Worm (Caenorhabditis elegans) whole organism, dauer: ENCODE measurements around the gene F31F4.11.

ENCODE experiments used
- unc-62 ChIP-seq: sonication (generic microtip); optimal IDR thresholded peaks from 2 replicates; lab custom pipeline; 2017; ENCODE audit warnings: missing biosample characterization, missing genetic modification reagents, missing genetic modification characterization

Gene F31F4.11

DNA sequence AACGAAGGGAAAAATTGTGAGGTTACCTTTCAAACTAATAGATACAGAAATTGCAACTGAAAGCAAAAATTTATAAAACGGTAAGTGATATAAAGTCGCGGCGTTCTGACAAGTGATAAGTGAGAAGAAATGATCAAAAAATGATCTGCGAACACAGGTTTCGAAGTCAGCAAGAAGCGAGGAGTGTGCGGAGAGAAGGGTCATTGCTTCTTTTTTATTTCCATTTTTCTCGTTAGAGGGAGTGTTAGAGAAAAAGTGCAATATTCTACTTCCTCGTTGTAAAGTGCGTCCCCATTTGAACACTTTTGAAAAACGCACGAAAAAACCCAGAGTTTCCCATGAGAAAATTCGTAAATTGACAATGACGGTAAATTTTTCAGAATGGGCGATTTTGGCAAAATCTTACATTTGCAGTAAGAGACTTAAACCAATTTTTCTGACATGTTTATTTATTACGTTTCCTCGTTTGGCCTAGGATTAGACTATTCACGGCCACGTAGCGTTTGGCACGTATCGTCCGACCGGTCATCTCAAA, 12.4 kb upstream of the F31F4.11 start, which contains the start of the genes fbxa-72 and srx-21:
Gene fbxa-72 (minus strand): TSS at position 204 of the 535 bp plus-strand sequence.
Gene srx-21 (plus strand): TSS at position 485 of the 535 bp plus-strand sequence.
- TF ChIP-seq unc-62 = no peak

DNA sequence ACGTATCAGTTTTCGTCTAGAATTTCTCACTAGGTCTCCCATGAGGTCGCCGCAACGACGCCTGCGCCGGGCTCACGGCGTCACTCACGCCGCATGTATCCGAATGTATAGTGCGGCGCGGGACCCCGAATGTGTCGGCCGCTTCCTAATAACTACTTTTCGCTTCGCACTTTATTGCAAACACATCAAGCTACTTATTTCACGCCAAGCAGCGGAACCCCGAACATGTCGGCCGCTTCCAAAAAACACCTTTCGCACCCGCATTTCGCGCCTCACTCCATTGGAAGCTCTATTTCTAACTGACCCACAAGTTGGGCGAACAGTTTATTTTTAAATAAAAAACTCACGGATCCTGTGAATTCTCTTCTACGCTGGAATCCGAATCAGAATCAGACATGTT, 11.9 kb upstream of the F31F4.11 start:
- no peak for TF ChIP-seq unc-62

DNA sequence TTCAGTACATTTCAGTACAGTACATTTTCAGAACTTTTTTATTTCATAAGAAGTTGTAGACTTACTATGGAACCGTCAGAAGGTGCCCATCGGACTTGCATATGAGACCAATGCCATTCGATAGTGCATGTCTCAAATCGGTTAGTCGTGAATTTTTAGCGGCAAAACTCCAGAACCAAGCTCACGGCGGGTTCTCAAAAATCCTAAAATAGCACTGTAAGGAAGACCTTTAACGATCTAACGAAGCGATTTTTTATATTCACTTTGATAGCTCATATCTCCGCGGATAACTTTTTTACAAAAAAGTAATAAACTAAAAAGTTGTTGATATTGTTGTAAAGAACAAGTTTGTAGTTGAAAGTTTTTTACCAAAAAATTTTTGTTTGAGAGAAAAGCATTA, 10.0 kb upstream of the F31F4.11 start, which contains the start of gene sru-25:
Gene sru-25 (minus strand): TSS at position 101 of the 400 bp plus-strand sequence.
- no peak for TF ChIP-seq unc-62

DNA sequence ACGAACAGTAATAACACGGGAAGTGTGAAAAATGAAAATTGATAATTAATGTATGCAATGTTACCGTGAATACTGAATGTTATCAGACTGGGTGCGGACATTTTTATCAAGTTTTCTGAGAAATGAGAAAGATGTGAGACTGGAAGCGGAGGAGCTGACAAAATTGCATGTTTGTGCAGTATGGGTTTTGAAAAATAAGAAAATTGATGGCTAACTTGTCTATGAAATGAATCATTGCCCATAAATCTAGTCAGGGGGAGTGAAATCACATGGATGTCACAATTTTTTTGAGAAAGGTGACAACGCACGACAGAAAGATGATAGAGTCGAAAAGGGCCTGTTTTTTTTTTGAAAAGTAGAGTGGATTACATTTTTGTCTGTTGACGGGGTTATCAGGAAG, 7.1 kb upstream of the F31F4.11 start, which contains the start of gene sru-24:
Gene sru-24 (minus strand): TSS at position 101 of the 400 bp plus-strand sequence.
- no peak for TF ChIP-seq unc-62

DNA sequence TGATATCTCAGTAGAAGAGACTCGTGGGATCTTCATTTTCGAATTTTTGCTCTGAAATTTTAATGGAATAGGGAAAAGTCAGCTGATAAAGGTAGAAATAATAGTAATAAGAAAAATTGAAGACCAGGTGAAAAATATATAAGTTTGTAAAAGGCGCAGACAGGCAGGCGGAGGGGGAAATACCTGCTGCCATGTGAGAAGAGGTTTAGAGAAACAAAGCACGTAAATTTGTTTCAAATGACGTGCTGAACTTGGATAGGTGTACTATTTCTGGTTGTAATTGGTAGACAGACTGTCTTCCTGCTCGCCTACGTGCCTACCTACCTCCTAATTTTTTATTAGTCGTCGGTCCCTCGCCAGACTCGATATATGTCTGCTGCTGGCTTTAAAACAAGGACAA, 3.2 kb upstream of the F31F4.11 start, which contains the start of gene nhr-180:
Gene nhr-180 (minus strand): TSS at position 52 of the 400 bp plus-strand sequence.
- TF ChIP-seq unc-62 = no peak

DNA sequence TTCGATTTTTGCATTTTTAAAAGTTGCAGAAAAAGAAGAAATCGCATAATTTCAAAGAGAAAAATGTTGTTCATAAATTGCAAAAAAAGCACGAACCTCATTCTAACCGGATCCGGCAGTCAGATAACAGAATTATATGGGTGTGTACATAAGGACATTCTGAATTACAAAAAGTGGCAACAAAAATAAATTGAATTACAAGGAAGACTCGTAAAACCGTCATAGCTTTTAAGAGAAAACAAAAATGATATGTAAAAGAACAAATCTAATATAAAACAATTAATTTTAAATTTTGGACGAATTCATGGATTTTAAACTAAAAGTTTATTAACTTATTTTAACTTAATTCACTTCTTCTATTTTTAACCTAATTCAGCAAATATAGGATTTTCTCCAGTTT, 4.0 kb downstream of the F31F4.11 start, which contains the start of gene F31F4.17:
Gene F31F4.17 (minus strand): TSS at position 101 of the 400 bp plus-strand sequence.
- TF ChIP-seq unc-62 = no peak

DNA sequence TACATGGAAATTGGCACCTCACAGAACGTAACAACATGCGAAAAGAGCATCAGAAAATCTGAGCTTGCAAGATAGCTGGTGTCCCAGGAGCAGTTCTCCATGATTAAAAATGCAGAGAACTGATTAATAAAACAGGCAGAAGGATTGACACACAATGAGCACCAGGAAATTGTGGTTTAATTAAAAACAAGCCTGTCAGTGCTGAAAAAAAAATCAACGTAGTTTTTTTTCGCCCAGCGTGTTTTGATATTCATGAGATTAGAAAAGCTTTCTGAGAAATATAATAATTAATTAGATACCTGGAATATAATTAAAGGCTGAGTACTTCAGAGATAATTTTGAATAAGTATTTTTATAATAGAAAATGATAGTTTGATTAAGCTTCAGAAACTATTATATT, 6.6 kb downstream of the F31F4.11 start, which contains the start of gene srh-246:
Gene srh-246 (minus strand): TSS at position 101 of the 400 bp plus-strand sequence.
- no peak for TF ChIP-seq unc-62

DNA sequence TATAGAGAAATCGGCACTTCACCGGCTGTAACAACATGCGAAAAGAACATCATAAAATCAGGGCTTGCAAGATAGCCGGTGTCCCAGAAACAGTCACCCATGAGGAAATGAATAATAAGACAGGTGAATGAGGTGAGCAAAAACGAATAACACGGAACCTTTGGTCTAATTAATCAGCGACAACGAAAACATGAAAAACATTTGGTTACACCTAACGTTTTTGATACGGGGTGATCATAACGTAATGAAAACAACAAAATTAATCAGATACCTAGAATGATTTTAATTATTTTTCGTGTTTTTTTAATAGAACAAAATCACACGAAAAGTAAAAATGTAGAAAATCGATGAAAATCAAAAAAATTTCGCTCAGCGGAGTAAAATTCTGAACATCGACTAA, 8.4 kb downstream of the F31F4.11 start, which contains the start of gene srh-245:
Gene srh-245 (minus strand): TSS at position 101 of the 400 bp plus-strand sequence.
- TF ChIP-seq unc-62 = no peak

DNA sequence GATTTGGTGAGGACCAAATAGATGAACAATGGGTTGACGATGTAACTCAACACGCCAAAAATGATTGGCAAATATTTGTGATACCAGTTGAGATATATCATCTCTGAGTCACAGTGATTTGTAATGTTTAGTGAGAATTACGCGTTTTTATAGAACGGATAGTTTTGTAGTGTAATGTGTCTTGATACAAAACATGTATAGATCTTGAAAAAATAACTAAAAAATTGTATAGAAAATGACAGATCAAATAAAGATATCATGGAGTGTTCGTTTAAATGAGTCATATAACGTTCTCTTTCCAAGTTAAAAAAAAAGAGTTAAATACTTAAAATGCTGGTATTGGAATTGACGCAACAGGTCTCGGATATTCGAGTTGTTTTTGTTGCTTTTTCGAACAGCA, 9.8 kb downstream of the F31F4.11 start, which contains the start of gene srj-6:
Gene srj-6 (minus strand): TSS at position 101 of the 400 bp plus-strand sequence.
- TF ChIP-seq unc-62 = no peak

DNA sequence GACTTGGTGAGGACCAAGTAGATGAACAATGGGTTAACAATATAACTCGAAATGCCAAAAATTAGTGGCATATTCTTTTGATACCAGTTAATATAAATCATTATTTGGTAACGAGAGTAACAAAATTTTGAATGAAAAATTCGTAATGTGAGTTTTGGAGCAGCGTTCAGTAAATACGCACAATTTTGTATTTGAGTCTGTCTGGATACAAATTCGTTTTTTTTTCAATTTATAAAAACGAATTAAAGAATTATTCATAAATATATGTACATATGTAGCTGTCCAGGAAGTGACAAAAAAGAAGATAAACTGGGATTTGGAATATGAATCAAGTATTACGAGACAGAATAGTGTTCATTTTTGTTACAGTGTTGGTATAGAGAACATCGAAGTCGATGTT, 11.3 kb downstream of the F31F4.11 start, which contains the start of gene srj-5:
Gene srj-5 (minus strand): TSS at position 101 of the 400 bp plus-strand sequence.
- TF ChIP-seq unc-62 = no peak

DNA sequence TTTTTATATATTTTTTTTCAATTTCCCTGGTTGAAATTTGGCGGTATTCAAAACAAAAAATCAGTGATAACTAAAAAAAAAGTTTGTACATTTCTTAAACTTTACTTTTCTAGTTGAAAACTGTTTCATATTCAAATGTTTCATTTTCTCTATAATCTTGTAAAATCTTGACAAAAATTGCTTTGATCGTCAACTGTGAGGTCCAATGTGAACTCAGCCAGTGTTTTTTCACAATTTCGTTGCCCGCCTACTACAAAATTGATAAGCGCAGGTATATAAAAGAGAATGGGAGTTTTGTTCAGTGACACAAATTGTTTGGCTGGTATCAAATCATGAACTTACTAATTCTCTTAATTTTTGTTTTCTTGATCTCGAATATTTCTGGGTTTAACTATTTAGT, 17.3 kb downstream of the F31F4.11 start, which contains the start of gene ugt-42:
Gene ugt-42 (plus strand): TSS at position 301 of the 400 bp plus-strand sequence.
- TF ChIP-seq unc-62 = no peak

DNA sequence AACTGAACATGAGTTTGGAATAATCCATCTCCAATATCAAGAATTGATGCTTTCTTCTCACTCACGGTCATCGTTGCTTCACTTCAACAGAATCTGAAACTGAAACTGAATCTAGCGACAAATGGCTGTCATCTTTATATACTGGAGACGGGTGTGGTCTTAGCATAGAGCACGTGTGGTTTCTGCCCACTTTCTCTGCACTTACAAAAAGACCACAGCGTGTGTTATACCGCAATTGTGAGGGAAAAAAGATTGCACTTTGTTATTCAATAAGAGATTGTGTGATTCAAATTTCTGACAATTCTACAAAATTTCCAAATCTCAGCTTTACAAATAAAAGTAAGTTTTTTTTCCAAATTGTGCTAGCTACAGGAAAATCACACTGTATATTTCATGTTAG, 18.1 kb downstream of the F31F4.11 start, which contains the start of gene F48G7.12:
Gene F48G7.12 (minus strand): TSS at position 101 of the 400 bp plus-strand sequence.
- TF ChIP-seq unc-62 = no peak

DNA sequence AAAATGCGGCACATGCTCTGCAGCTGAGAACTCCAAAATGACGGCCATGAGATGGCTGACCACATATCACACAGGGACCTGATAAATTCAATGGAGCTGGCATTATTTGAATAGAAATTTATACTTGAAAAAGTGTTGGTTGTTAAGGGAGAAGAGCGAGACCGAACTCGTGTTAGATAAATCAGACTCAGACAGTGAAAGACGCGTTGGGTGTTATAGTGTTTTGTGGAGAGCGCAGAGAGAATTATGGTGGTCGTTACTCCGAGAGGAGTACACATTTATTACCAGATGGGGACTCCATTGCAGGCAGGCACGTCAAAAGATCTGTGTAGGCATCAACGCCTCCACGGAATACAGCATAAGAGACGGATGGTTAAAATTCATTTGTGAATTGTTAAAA, 21.5 kb downstream of the F31F4.11 start, which contains the start of gene nhr-190:
Gene nhr-190 (minus strand): TSS at position 175 of the 400 bp plus-strand sequence.
- no peak for TF ChIP-seq unc-62

DNA sequence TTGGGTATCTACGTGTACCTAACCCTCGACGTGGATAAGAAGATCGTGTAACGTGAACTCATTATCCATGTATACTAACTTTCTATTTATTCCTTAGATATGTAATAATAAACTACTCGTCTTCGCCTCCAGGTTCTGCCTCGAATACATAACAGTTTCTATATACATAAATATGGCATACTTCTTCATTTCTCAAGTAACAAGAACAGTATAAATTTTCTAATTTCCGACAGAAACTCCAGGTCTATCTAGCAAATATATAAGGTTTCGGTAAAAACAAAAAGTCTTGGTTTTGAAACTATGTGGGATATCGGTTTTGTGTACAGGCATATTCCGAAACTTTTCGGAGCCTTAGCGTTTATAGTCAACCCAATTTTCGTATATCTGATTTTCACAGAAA, 25.9 kb downstream of the F31F4.11 start, which contains the start of gene srj-37:
Gene srj-37 (plus strand): TSS at position 301 of the 400 bp plus-strand sequence.
- TF ChIP-seq unc-62 = no peak

DNA sequence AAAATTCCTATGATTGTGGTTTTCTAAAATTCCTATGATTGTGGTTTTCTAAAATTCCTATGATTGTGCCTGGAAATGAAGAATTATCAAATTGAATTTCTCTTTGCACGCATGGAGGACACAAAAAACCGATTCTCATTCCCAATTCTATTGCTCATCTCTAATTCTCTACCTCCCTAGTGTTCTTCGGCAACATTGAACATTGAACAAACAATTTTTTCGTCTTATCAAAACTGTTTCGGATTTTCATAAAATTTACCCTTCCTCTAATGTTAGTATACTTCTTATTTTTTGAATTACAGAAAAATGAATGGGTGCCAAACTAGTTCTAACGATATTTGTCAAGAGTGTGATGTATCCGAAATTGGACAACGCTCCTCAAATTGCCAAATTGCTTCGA, 28.0 kb downstream of the F31F4.11 start, which contains the start of gene pals-31:
Gene pals-31 (plus strand): TSS at position 301 of the 400 bp plus-strand sequence.
- TF ChIP-seq unc-62 = no peak

DNA sequence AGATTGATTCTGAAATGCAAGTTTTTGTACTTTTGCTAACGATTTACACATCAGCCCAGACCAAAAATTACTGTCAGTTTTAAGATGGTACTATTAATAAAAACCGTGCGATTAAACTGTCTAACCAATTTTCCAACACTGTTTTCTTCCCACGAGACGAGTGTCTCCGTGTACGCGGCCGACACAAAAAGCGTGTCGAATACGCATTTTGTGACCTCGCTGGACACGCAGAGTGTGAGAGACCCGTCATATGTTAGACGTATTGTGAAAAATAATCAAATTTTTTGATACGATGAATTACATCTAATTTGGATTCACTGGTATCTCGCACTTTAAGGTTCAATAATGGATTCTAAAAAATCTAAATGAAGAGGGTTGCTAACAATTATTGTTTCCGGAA, 28.6 kb downstream of the F31F4.11 start:
- no peak for TF ChIP-seq unc-62

DNA sequence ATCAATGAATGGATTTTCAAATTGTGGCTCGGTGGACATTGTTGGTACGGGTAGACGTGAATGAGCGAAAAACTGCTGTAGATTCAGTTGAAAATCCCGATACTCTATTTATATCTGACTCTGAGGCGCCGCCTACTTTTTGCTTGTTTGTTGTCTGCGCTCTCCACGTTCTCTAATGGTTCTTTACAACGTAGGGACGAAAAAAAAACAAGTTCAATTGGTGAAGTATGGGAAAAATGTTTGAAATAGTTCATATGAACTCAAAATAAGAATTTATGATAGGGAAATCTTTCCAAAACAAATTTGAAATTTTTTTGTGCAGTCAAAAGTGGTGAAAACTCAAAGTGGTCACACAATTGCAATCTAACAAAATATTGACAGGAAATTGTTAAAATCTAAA, 29.4 kb downstream of the F31F4.11 start, which contains the start of gene F48G7.10:
Gene F48G7.10 (minus strand): TSS at position 101 of the 400 bp plus-strand sequence.
- no peak for TF ChIP-seq unc-62
